Fruit fly (Drosophila melanogaster) whole organism, wandering third instar larva: Measurements from ENCODE around the gene MP1.

Experiments used
- Abd-B ChIP-seq: fragments of >200 bp; optimal IDR thresholded peaks from 2 replicates; lab custom pipeline; 2017; ENCODE audit warnings: missing biosample characterization, missing genetic modification characterization
- CG32264 ChIP-seq: fragments of 200-800 bp; sonication (Bioruptor generic); optimal IDR thresholded peaks from 2 replicates; lab custom pipeline; 2016; ENCODE audit warnings: missing biosample characterization, missing genetic modification characterization
- CG9705 ChIP-seq: fragments of 200-800 bp; sonication (Bioruptor generic); optimal IDR thresholded peaks from 2 replicates; lab custom pipeline; 2018; ENCODE audit warnings: missing biosample characterization, mild to moderate bottlenecking, missing genetic modification characterization
- CrebA ChIP-seq: fragments of 200-800 bp; sonication (Bioruptor generic); optimal IDR thresholded peaks from 2 replicates; lab custom pipeline; 2016; ENCODE audit warnings: missing biosample characterization, mild to moderate bottlenecking, missing genetic modification characterization, borderline replicate concordance
- Dfd ChIP-seq: fragments of >200 bp; optimal IDR thresholded peaks from 2 replicates; lab custom pipeline; 2017; ENCODE audit warnings: missing biosample characterization, missing genetic modification characterization
- Dif ChIP-seq: fragments of 200-275, 200-300 bp; sonication (Bioruptor generic); optimal IDR thresholded peaks from 2 replicates; lab custom pipeline; 2018; ENCODE audit warnings: missing biosample characterization, missing genetic modification characterization; ENCODE audit not compliant: partially characterized antibody
- HLH106 ChIP-seq: fragments of 200-800 bp; optimal IDR thresholded peaks from 3 replicates; lab custom pipeline; 2019; ENCODE audit warnings: missing biosample characterization, mild to moderate bottlenecking, missing genetic modification characterization, moderate library complexity
- Hnf4 ChIP-seq: fragments of 200-800 bp; sonication (Bioruptor generic); optimal IDR thresholded peaks from 2 replicates; lab custom pipeline; 2016; ENCODE audit warnings: missing biosample characterization, mild to moderate bottlenecking, missing genetic modification characterization
- Hr78 ChIP-seq: fragments of >200 bp; optimal IDR thresholded peaks from 2 replicates; lab custom pipeline; 2017; ENCODE audit warnings: missing biosample characterization, missing genetic modification characterization
- Jra ChIP-seq: sonication (Bioruptor generic); optimal IDR thresholded peaks from 2 replicates; lab custom pipeline; 2016; ENCODE audit warnings: missing biosample characterization, missing genetic modification characterization
- Mio ChIP-seq: sonication (Bioruptor generic); optimal IDR thresholded peaks from 2 replicates; lab custom pipeline; 2016; ENCODE audit warnings: missing biosample characterization, missing genetic modification characterization
- Myc ChIP-seq: fragments of >200 bp; optimal IDR thresholded peaks from 2 replicates; lab custom pipeline; 2017
- N ChIP-seq: fragments of >200 bp; optimal IDR thresholded peaks from 2 replicates; lab custom pipeline; 2018; ENCODE audit warnings: missing biosample characterization, missing external identifiers, missing genetic modification characterization
- Sp1 ChIP-seq: fragments of 200-800 bp; sonication (Bioruptor generic); optimal IDR thresholded peaks from 3 replicates; lab custom pipeline; 2019; ENCODE audit warnings: missing biosample characterization, mild to moderate bottlenecking, missing genetic modification characterization, moderate library complexity
- Vsx2 ChIP-seq: fragments of 200-300, 225-300 bp; sonication (Bioruptor generic); optimal IDR thresholded peaks from 2 replicates; lab custom pipeline; 2018; ENCODE audit warnings: missing biosample characterization, missing genetic modification characterization; ENCODE audit not compliant: partially characterized antibody
- dl ChIP-seq, 2 experiments: fragments of 175-275, 200-275 bp in 1 of 2; fragments of 200-275 bp in 1 of 2; sonication (Bioruptor generic); optimal IDR thresholded peaks; lab custom pipeline; 2018; ENCODE audit warnings: mild to moderate bottlenecking in 2 of 2, missing biosample characterization in 2 of 2, missing genetic modification characterization in 2 of 2, moderate library complexity in 2 of 2; ENCODE audit not compliant: partially characterized antibody in 2 of 2, insufficient read depth in 1 of 2
- dmrt93B ChIP-seq: fragments of 200-800 bp; sonication (Bioruptor generic); optimal IDR thresholded peaks from 2 replicates; lab custom pipeline; 2018; ENCODE audit warnings: missing biosample characterization, mild to moderate bottlenecking, missing genetic modification characterization
- dsf ChIP-seq: sonication (Bioruptor generic); optimal IDR thresholded peaks from 2 replicates; lab custom pipeline; 2016; ENCODE audit warnings: missing biosample characterization, missing genetic modification characterization, borderline replicate concordance
- ey ChIP-seq: fragments of 200-800 bp; sonication (Bioruptor generic); optimal IDR thresholded peaks from 2 replicates; lab custom pipeline; 2016; ENCODE audit warnings: missing biosample characterization, missing genetic modification characterization
- foxo ChIP-seq, 2 experiments: fragments of 200-800 bp; sonication (Bioruptor generic); optimal IDR thresholded peaks; 2 replicates in 1 of 2; 3 replicates in 1 of 2; lab custom pipeline; 2016 to 2017; ENCODE audit warnings: missing biosample characterization in 2 of 2, missing genetic modification characterization in 2 of 2
- fru ChIP-seq: fragments of 200-800 bp; sonication (Bioruptor generic); optimal IDR thresholded peaks from 3 replicates; lab custom pipeline; 2016; ENCODE audit warnings: missing biosample characterization, mild to moderate bottlenecking, missing genetic modification characterization
- h ChIP-seq: fragments of 200-800 bp; sonication (Bioruptor generic); optimal IDR thresholded peaks from 3 replicates; lab custom pipeline; 2016; ENCODE audit warnings: missing biosample characterization, mild to moderate bottlenecking, missing genetic modification characterization
- jim ChIP-seq: fragments of 175-275, 200-325 bp; sonication (Bioruptor generic); optimal IDR thresholded peaks from 2 replicates; lab custom pipeline; 2016; ENCODE audit warnings: missing biosample characterization, mild to moderate bottlenecking, missing genetic modification characterization
- lola ChIP-seq: fragments of >200 bp; optimal IDR thresholded peaks from 2 replicates; lab custom pipeline; 2017; ENCODE audit warnings: missing biosample characterization, missing genetic modification characterization
- psq ChIP-seq: fragments of 200-800 bp; sonication (Bioruptor generic); optimal IDR thresholded peaks from 3 replicates; lab custom pipeline; 2017; ENCODE audit warnings: missing biosample characterization, mild to moderate bottlenecking, missing genetic modification characterization, moderate library complexity
- rgr ChIP-seq: fragments of 200-800 bp; sonication (Bioruptor generic); optimal IDR thresholded peaks from 3 replicates; lab custom pipeline; 2016; ENCODE audit warnings: missing biosample characterization, mild to moderate bottlenecking, missing genetic modification characterization
- sage ChIP-seq: fragments of 200-800 bp; sonication (Bioruptor generic); optimal IDR thresholded peaks from 2 replicates; lab custom pipeline; 2016; ENCODE audit warnings: missing biosample characterization, mild to moderate bottlenecking, missing genetic modification characterization
- sv ChIP-seq: fragments of 200-800 bp; sonication (Bioruptor generic); optimal IDR thresholded peaks from 3 replicates; lab custom pipeline; 2016; ENCODE audit warnings: missing biosample characterization, missing genetic modification characterization
- tai ChIP-seq: sonication (Bioruptor generic); optimal IDR thresholded peaks from 2 replicates; lab custom pipeline; 2016; ENCODE audit warnings: missing biosample characterization, missing genetic modification characterization
- usp ChIP-seq: fragments of >200 bp; optimal IDR thresholded peaks from 2 replicates; lab custom pipeline; 2017; ENCODE audit warnings: missing biosample characterization, missing genetic modification characterization
- woc ChIP-seq: sonication (Bioruptor generic); optimal IDR thresholded peaks from 2 replicates; lab custom pipeline; 2016; ENCODE audit warnings: missing biosample characterization, mild to moderate bottlenecking, missing genetic modification characterization

The MP1 gene

dm6 chr3R:4281119-4281861 lies 26.4 kb upstream of the MP1 start:
- TF ChIP-seq fru (GFP tag; lab: Kevin White, UChicago): no peak
- no peak for TF ChIP-seq Hr78 (GFP tag; lab: Kevin White, UChicago)
- no peak for TF ChIP-seq Abd-B
- no peak for TF ChIP-seq sage (GFP tag; lab: Kevin White, UChicago)
- TF ChIP-seq foxo (GFP tag; optimal IDR thresholded peaks at IDR 0.05; lab: Kevin White, UChicago): no peak
- TF ChIP-seq CG32264 (GFP tag; lab: Kevin White, UChicago): no peak

dm6 chr3R:4282207-4282606 lies 25.5 kb upstream of the MP1 start:
- TF ChIP-seq lola (GFP tag; lab: Kevin White, UChicago) (no peak), woc (GFP tag; lab: Kevin White, UChicago) (no peak), jim (no peak), rgr (GFP tag; lab: Kevin White, UChicago) (no peak), Dfd (GFP tag; lab: Kevin White, UChicago) (no peak), dl (GFP tag; optimal IDR thresholded peaks at IDR 0.05; lab: Kevin White, UChicago; ENCODE audit: insufficient read depth in 1 of 2, partially characterized antibody in 2 of 2) (no peak), Vsx2 (GFP tag; lab: Kevin White, UChicago) (no peak)

dm6 chr3R:4284376-4284953 lies 23.2 kb upstream of the MP1 start:
- TF ChIP-seq ey (GFP tag; lab: Kevin White, UChicago) (no peak), Sp1 (GFP tag; lab: Kevin White, UChicago) (no peak), woc (GFP tag; lab: Kevin White, UChicago) (no peak), h (no peak), dl (GFP tag; optimal IDR thresholded peaks at IDR 0.05; lab: Kevin White, UChicago; ENCODE audit: insufficient read depth in 1 of 2, partially characterized antibody in 2 of 2) (no peak), Dif (no peak), Mio (no peak), CrebA (GFP tag; lab: Kevin White, UChicago) (no peak), tai (GFP tag; lab: Kevin White, UChicago) (no peak)

dm6 chr3R:4291289-4291688 lies 16.4 kb upstream of the MP1 start:
- TF ChIP-seq Vsx2 (GFP tag; lab: Kevin White, UChicago) (peak; percentile 56), dmrt93B (no peak), ey (GFP tag; lab: Kevin White, UChicago) (no peak), tai (GFP tag; lab: Kevin White, UChicago) (no peak)

dm6 chr3R:4292185-4292584 lies 15.5 kb upstream of the MP1 start:
- TF ChIP-seq Dif (no peak), woc (GFP tag; lab: Kevin White, UChicago) (no peak), fru (GFP tag; lab: Kevin White, UChicago) (no peak), CG32264 (GFP tag; lab: Kevin White, UChicago) (no peak), N (GFP tag; lab: Kevin White, UChicago) (no peak), jim (no peak), Jra (GFP tag; lab: Kevin White, UChicago) (no peak), ey (GFP tag; lab: Kevin White, UChicago) (no peak), psq (no peak), Myc (lab: Kevin White, UChicago) (no peak), HLH106 (tag; lab: Kevin White, UChicago) (no peak), foxo (GFP tag; optimal IDR thresholded peaks at IDR 0.05; lab: Kevin White, UChicago) (no peak)

- no peak for TF ChIP-seq dsf (GFP tag; lab: Kevin White, UChicago)
- no peak for TF ChIP-seq CrebA (GFP tag; lab: Kevin White, UChicago)
- TF ChIP-seq CG9705 (GFP tag; lab: Kevin White, UChicago): no peak
- TF ChIP-seq tai (GFP tag; lab: Kevin White, UChicago): no peak
- TF ChIP-seq sage (GFP tag; lab: Kevin White, UChicago): no peak
- no peak for TF ChIP-seq Hnf4 (GFP tag; lab: Kevin White, UChicago)
- no peak for TF ChIP-seq lola (GFP tag; lab: Kevin White, UChicago)
- no peak for TF ChIP-seq usp
- TF ChIP-seq Dfd (GFP tag; lab: Kevin White, UChicago): no peak
- TF ChIP-seq fru (GFP tag; lab: Kevin White, UChicago): no peak
- no peak for TF ChIP-seq Jra (GFP tag; lab: Kevin White, UChicago)
- no peak for TF ChIP-seq dmrt93B
- no peak for TF ChIP-seq woc (GFP tag; lab: Kevin White, UChicago)
- no peak for TF ChIP-seq jim
- TF ChIP-seq sv (GFP tag; lab: Kevin White, UChicago): no peak
- TF ChIP-seq ey (GFP tag; lab: Kevin White, UChicago): no peak
- TF ChIP-seq Abd-B: no peak
- TF ChIP-seq Myc (lab: Kevin White, UChicago): no peak
- no peak for TF ChIP-seq rgr (GFP tag; lab: Kevin White, UChicago)
Observed at dm6 chr3R:4294689-4295088, 13.0 kb upstream of the MP1 start, which contains the start of gene Nepl11. Gene Nepl11 (minus strand): TSS chr3R:4294840.
